Worm (Caenorhabditis elegans): ENCODE data around the gene cdr-4.
A peak's percentile ranks its signal among the peaks of the same experiment; 100 is the strongest.

Gene cdr-4

ce11 chrV:12404544-12404943, 3.9 kb downstream of the cdr-4 start, which contains the start of gene K01D12.9:
K01D12.9 (minus strand) TSS chrV:12404644.
- TF ChIP-seq ztf-11 (tag; optimal IDR thresholded peaks at IDR 0.05) (no peak), lin-13 (tag; optimal IDR thresholded peaks at IDR 0.05) (no peak), ham-2 (GFP tag; optimal IDR thresholded peaks at IDR 0.05) (no peak), ceh-83 (GFP tag; optimal IDR thresholded peaks at IDR 0.05) (no peak), pha-4 (tag; optimal IDR thresholded peaks at IDR 0.05) (no peak), nhr-2 (tag; optimal IDR thresholded peaks at IDR 0.05) (no peak), ces-1 (GFP tag; optimal IDR thresholded peaks at IDR 0.05) (no peak), nhr-12 (tag; optimal IDR thresholded peaks at IDR 0.05) (no peak), unc-39 (tag; optimal IDR thresholded peaks at IDR 0.05) (no peak), elt-3 (tag; optimal IDR thresholded peaks at IDR 0.05) (no peak), mep-1 (tag; optimal IDR thresholded peaks at IDR 0.05) (no peak), blmp-1 (tag; optimal IDR thresholded peaks at IDR 0.05) (no peak), ceh-43 (GFP tag; optimal IDR thresholded peaks at IDR 0.05) (no peak), nhr-237 (tag; optimal IDR thresholded peaks at IDR 0.05) (no peak), unc-62 (GFP tag; optimal IDR thresholded peaks at IDR 0.05) (no peak), nhr-76 (tag; optimal IDR thresholded peaks at IDR 0.05) (no peak), mab-5 (tag; optimal IDR thresholded peaks at IDR 0.05) (no peak), cnd-1 (tag; optimal IDR thresholded peaks at IDR 0.05) (no peak)

- no peak for TF ChIP-seq flh-1 (GFP tag; optimal IDR thresholded peaks at IDR 0.05)
- TF ChIP-seq elt-1 (tag; optimal IDR thresholded peaks at IDR 0.05; ENCODE audit: borderline replicate concordance, insufficient read depth), result no peak
- TF ChIP-seq unc-62 (GFP tag; optimal IDR thresholded peaks at IDR 0.05), result no peak
- TF ChIP-seq ceh-83 (GFP tag; optimal IDR thresholded peaks at IDR 0.05), result no peak
- TF ChIP-seq ces-1 (GFP tag; optimal IDR thresholded peaks at IDR 0.05), result no peak
- no peak for TF ChIP-seq hlh-1 (tag; optimal IDR thresholded peaks at IDR 0.05)
- no peak for TF ChIP-seq pha-4 (tag; optimal IDR thresholded peaks at IDR 0.05)
These were observed 6.1 kb downstream of the cdr-4 start, which contains the start of gene K01D12.8 for ce11 chrV:12402355-12402754. K01D12.8 (plus strand) TSS chrV:12402655.

ce11 chrV:12401383-12401782, 7.0 kb downstream of the cdr-4 start, which contains the start of gene K01D12.7:
K01D12.7 (minus strand) TSS chrV:12401483.
- no peak for TF ChIP-seq lsy-2 (tag; optimal IDR thresholded peaks at IDR 0.05)
- TF ChIP-seq ztf-11 (tag; optimal IDR thresholded peaks at IDR 0.05), result no peak
- no peak for TF ChIP-seq tbx-8 (GFP tag; optimal IDR thresholded peaks at IDR 0.05)
- no peak for TF ChIP-seq nhr-2 (tag; optimal IDR thresholded peaks at IDR 0.05)
- TF ChIP-seq snpc-4 (tag; optimal IDR thresholded peaks at IDR 0.05), result no peak
- TF ChIP-seq sem-2 (GFP tag; optimal IDR thresholded peaks at IDR 0.05), result no peak
- TF ChIP-seq ceh-39 (tag; optimal IDR thresholded peaks at IDR 0.05), result no peak
- no peak for TF ChIP-seq ceh-43 (GFP tag; optimal IDR thresholded peaks at IDR 0.05)
- no peak for TF ChIP-seq nhr-28 (tag; optimal IDR thresholded peaks at IDR 0.05)
- no peak for TF ChIP-seq nhr-76 (tag; optimal IDR thresholded peaks at IDR 0.05)
- no peak for TF ChIP-seq pha-4 (tag; optimal IDR thresholded peaks at IDR 0.05)
- no peak for TF ChIP-seq zip-8 (tag; optimal IDR thresholded peaks at IDR 0.05)
- TF ChIP-seq elt-3 (tag; optimal IDR thresholded peaks at IDR 0.05), result no peak
- no peak for TF ChIP-seq lin-32 (GFP tag; optimal IDR thresholded peaks at IDR 0.05)
- no peak for TF ChIP-seq nhr-237 (tag; optimal IDR thresholded peaks at IDR 0.05)
- no peak for TF ChIP-seq ham-2 (GFP tag; optimal IDR thresholded peaks at IDR 0.05)
- no peak for TF ChIP-seq mls-2 (tag; optimal IDR thresholded peaks at IDR 0.05)
- no peak for TF ChIP-seq sptf-1 (tag; optimal IDR thresholded peaks at IDR 0.05)
- TF ChIP-seq ceh-83 (GFP tag; optimal IDR thresholded peaks at IDR 0.05), result no peak

- no peak for TF ChIP-seq ces-1 (GFP tag; optimal IDR thresholded peaks at IDR 0.05)
- TF ChIP-seq zip-8 (tag; optimal IDR thresholded peaks at IDR 0.05), result peak; percentile 71
These were observed 7.7 kb downstream of the cdr-4 start, which contains the start of the genes K01D12.20 and miga-1 for ce11 chrV:12400677-12401236. K01D12.20 (minus strand) TSS chrV:12400814. miga-1 (minus strand) TSS chrV:12400859.

- TF ChIP-seq pha-4 (tag; optimal IDR thresholded peaks at IDR 0.05), result no peak
- no peak for TF ChIP-seq ceh-39 (tag; optimal IDR thresholded peaks at IDR 0.05)
- TF ChIP-seq ceh-43 (GFP tag; optimal IDR thresholded peaks at IDR 0.05), result no peak
- TF ChIP-seq nhr-28 (tag; optimal IDR thresholded peaks at IDR 0.05), result no peak
- TF ChIP-seq nhr-237 (tag; optimal IDR thresholded peaks at IDR 0.05), result no peak
These were observed 10.9 kb downstream of the cdr-4 start, which contains the start of gene K01D12.5 for ce11 chrV:12397545-12397944. K01D12.5 (plus strand) TSS chrV:12397845.
